Worm (Caenorhabditis elegans) whole organism, L4 larva: ENCODE measurements around the gene C18H7.11.

Source experiments
- F37D6.2 ChIP-seq: sonication (generic microtip); optimal IDR thresholded peaks from 2 replicates; lab custom pipeline; 2016; ENCODE audit warnings: mild to moderate bottlenecking, missing genetic modification characterization, missing compliant biosample characterization
- R02D3.7 ChIP-seq: fragments of 150-350 bp; sonication (generic microtip); optimal IDR thresholded peaks from 3 replicates; lab custom pipeline; 2014; ENCODE audit warnings: missing biosample characterization, missing genetic modification characterization
- arid-1 ChIP-seq: fragments of 200-800 bp; sonication (Bioruptor generic); conservative IDR thresholded peaks from 2 replicates; pipeline ENCODE4 v1.3.6; 2022; ENCODE audit warnings: missing genetic modification reagents, missing genetic modification characterization, missing compliant biosample characterization
- dmd-6 ChIP-seq: fragments of 200-800 bp; sonication (Bioruptor generic); IDR thresholded peaks from 2 replicates; pipeline ENCODE4 v1.3.6; 2022; ENCODE audit warnings: missing genetic modification reagents, missing genetic modification characterization, missing compliant biosample characterization
- fkh-10 ChIP-seq: fragments of 150-350 bp; optimal IDR thresholded peaks from 2 replicates; lab custom pipeline; 2014; ENCODE audit warnings: missing biosample characterization, missing genetic modification reagents, missing genetic modification characterization
- hif-1 ChIP-seq, 2 experiments: sonication (generic microtip); optimal IDR thresholded peaks; 2 replicates each; lab custom pipeline; 2016 to 2017; ENCODE audit warnings: missing compliant biosample characterization in 2 of 2, missing genetic modification characterization in 2 of 2, missing genetic modification reagents in 2 of 2, missing genotype in 2 of 2, mild to moderate bottlenecking in 1 of 2
- nhr-77 ChIP-seq: fragments of 150-350 bp; optimal IDR thresholded peaks from 2 replicates; lab custom pipeline; 2014; ENCODE audit warnings: missing biosample characterization, missing genetic modification characterization
- pha-4 ChIP-seq, 2 experiments: fragments of 150-350 bp in 1 of 2; fragments of 200-800 bp in 1 of 2; sonication (Bioruptor generic) in 1 of 2; IDR thresholded peaks in 1 of 2; optimal IDR thresholded peaks in 1 of 2; 2 replicates each; pipeline versions ENCODE4 v1.3.6 to Lab custom; 2014 to 2022; ENCODE audit warnings: missing genetic modification characterization in 2 of 2, missing genetic modification reagents in 2 of 2, missing biosample characterization in 1 of 2, missing compliant biosample characterization in 1 of 2
- spr-3 ChIP-seq: fragments of 200-800 bp; sonication (Bioruptor generic); optimal IDR thresholded peaks from 2 replicates; lab custom pipeline; 2018; ENCODE audit warnings: mild to moderate bottlenecking, missing genetic modification characterization, missing compliant biosample characterization

ce11 chrIV:631869-632268 is 35.2 kb downstream of the C18H7.11 start:
- no peak for TF ChIP-seq spr-3 (GFP tag; lab: Kevin White, UChicago)
- TF ChIP-seq R02D3.7 (tag; lab: Kevin White, UChicago) = no peak
- TF ChIP-seq hif-1 (tag; optimal IDR thresholded peaks at IDR 0.05; lab: Kevin White, UChicago) = no peak
- TF ChIP-seq nhr-77 (tag; lab: Kevin White, UChicago) = no peak
- no peak for TF ChIP-seq pha-4 (GFP tag; IDR thresholded peaks at IDR 0.05; lab: Robert Waterston, UW)
- TF ChIP-seq pha-4 (tag; optimal IDR thresholded peaks at IDR 0.05; lab: Kevin White, UChicago) = no peak
- TF ChIP-seq F37D6.2 (tag; lab: Kevin White, UChicago) = no peak
- TF ChIP-seq arid-1 = no peak
- TF ChIP-seq fkh-10 (GFP tag; lab: Kevin White, UChicago) = no peak
- TF ChIP-seq dmd-6 (GFP tag; lab: Robert Waterston, UW) = peak; percentile 74
